Worm (Caenorhabditis elegans) whole organism, L1 larva: Measurements from ENCODE around the gene F29B9.1.

Source experiments
- ama-1 ChIP-seq: fragments of 150-350 bp; optimal IDR thresholded peaks from 2 replicates; lab custom pipeline; 2014
- ceh-63 ChIP-seq: fragments of 200-800 bp; sonication (Bioruptor generic); optimal IDR thresholded peaks from 2 replicates; lab custom pipeline; 2018; ENCODE audit warnings: mild to moderate bottlenecking, missing genetic modification characterization, missing compliant biosample characterization
- elt-2 ChIP-seq: sonication (generic microtip); optimal IDR thresholded peaks from 2 replicates; lab custom pipeline; 2016; ENCODE audit warnings: missing genetic modification characterization, mild to moderate bottlenecking, inconsistent platforms, missing compliant biosample characterization, missing genetic modification reagents
- fos-1 ChIP-seq: fragments of 150-350 bp; optimal IDR thresholded peaks from 2 replicates; lab custom pipeline; 2014; ENCODE audit warnings: missing biosample characterization, missing genetic modification characterization
- hlh-17 ChIP-seq: fragments of 200-800 bp; sonication (Bioruptor generic); optimal IDR thresholded peaks from 2 replicates; lab custom pipeline; 2018; ENCODE audit warnings: missing genetic modification characterization, mild to moderate bottlenecking, missing compliant biosample characterization, moderate library complexity, borderline replicate concordance
- nhr-77 ChIP-seq: fragments of 150-350 bp; optimal IDR thresholded peaks from 2 replicates; lab custom pipeline; 2014; ENCODE audit warnings: missing biosample characterization, missing genetic modification characterization
- pqm-1 ChIP-seq: sonication (generic microtip); optimal IDR thresholded peaks from 3 replicates; lab custom pipeline; 2017; ENCODE audit warnings: missing biosample characterization, missing genetic modification characterization
- skn-1 ChIP-seq: fragments of 150-350 bp; optimal IDR thresholded peaks from 2 replicates; lab custom pipeline; 2014; ENCODE audit warnings: missing biosample characterization, missing genetic modification characterization
- zag-1 ChIP-seq: fragments of 150-350 bp; optimal IDR thresholded peaks from 2 replicates; lab custom pipeline; 2014; ENCODE audit warnings: missing biosample characterization, missing genetic modification characterization
- ztf-11 ChIP-seq, 2 experiments: sonication (generic microtip); optimal IDR thresholded peaks; 2 replicates each; lab custom pipeline; 2016 to 2017; ENCODE audit warnings: missing genetic modification characterization in 2 of 2, missing biosample characterization in 1 of 2, missing compliant biosample characterization in 1 of 2

ce11 chrIV:4657874-4658273 is 7.3 kb upstream of the F29B9.1 start, which contains the start of gene col-111:
- TF ChIP-seq skn-1 (no peak), ceh-63 (GFP tag; lab: Kevin White, UChicago) (no peak), hlh-17 (no peak), elt-2 (tag; lab: Kevin White, UChicago) (no peak), zag-1 (no peak), nhr-77 (no peak), ama-1 (lab: Kevin White, UChicago) (no peak), ztf-11 (tag; optimal IDR thresholded peaks at IDR 0.05; lab: Kevin White, UChicago) (no peak), pqm-1 (tag; lab: Kevin White, UChicago) (no peak), fos-1 (tag; lab: Kevin White, UChicago) (no peak)
